Worm (Caenorhabditis elegans): ENCODE results near the gene cwp-5.
A peak's percentile ranks its signal among the peaks of the same experiment; 100 is the strongest.

Gene cwp-5

ce11 chrX:13190912-13191311 lies 1.2 kb upstream of the cwp-5 start, which contains the start of gene gpa-6:
Gene gpa-6, plus strand, starts transcription at chrX:13191212.
- TF ChIP-seq lin-39 (tag; optimal IDR thresholded peaks at IDR 0.05), result no peak
- TF ChIP-seq elt-2 (tag; optimal IDR thresholded peaks at IDR 0.05), result no peak
- no peak for TF ChIP-seq mml-1 (tag; optimal IDR thresholded peaks at IDR 0.05)
- TF ChIP-seq ztf-4 (tag; optimal IDR thresholded peaks at IDR 0.05), result no peak
- no peak for TF ChIP-seq nhr-25 (tag; optimal IDR thresholded peaks at IDR 0.05)
- TF ChIP-seq nhr-76 (tag; optimal IDR thresholded peaks at IDR 0.05), result no peak
- TF ChIP-seq nhr-12 (tag; optimal IDR thresholded peaks at IDR 0.05), result no peak

DNA sequence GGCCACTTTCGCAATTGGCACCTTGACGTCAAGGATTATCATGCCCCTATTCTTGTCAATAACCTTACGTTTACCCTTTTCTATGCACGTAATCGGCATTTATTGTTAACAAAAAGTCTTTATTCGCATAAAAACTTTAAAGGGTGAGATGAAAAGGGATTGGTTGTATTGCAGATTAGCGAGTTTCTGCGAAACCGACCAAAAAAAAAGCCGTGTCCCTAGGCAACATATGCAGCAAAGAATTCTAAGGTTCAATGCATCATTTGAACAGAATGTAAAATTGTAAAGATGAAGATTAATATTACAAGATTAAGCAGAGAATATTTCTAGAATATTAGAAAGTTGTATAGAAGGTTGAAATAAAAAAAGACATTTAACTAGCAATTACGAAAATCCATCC lies 7.7 kb downstream of the cwp-5 start:
- TF ChIP-seq nhr-28 (tag; optimal IDR thresholded peaks at IDR 0.05) (no peak), unc-39 (tag; optimal IDR thresholded peaks at IDR 0.05) (no peak), nfya-1 (tag; optimal IDR thresholded peaks at IDR 0.05; ENCODE audit: insufficient read depth) (no peak), elt-3 (tag; optimal IDR thresholded peaks at IDR 0.05) (no peak), fos-1 (tag; optimal IDR thresholded peaks at IDR 0.05) (no peak), hmg-11 (tag; optimal IDR thresholded peaks at IDR 0.05) (no peak), nhr-76 (tag; optimal IDR thresholded peaks at IDR 0.05) (no peak), nhr-12 (tag; optimal IDR thresholded peaks at IDR 0.05) (no peak), egl-27 (tag; optimal IDR thresholded peaks at IDR 0.05) (no peak), sea-2 (GFP tag; optimal IDR thresholded peaks at IDR 0.05) (no peak), ceh-82 (tag; optimal IDR thresholded peaks at IDR 0.05) (no peak), aly-2 (tag; optimal IDR thresholded peaks at IDR 0.05) (no peak), lin-15B (tag; optimal IDR thresholded peaks at IDR 0.05) (no peak), egl-5 (tag; optimal IDR thresholded peaks at IDR 0.05) (no peak)

DNA sequence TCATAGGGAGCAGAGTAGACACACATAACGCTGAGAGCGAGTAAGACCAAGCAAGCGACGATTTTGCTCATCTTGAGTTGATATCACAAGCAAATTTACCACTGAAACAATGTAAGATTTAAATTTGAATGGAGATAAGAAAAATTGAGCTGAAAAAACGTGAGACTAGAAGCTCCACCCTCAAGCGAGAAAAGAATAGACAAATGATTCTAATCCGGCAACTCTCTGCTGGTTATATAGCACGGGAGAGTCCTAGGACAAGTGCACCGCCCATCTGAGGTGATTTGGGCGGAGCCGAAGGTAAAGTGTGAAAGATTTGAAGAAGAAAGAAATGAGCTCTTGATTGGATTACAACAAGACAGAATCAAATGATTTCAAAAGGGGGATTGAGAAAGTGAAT lies 11.4 kb downstream of the cwp-5 start, which contains the start of gene nlp-3:
Gene nlp-3, minus strand, starts transcription at position 101 of the 400 bp plus-strand sequence.
- TF ChIP-seq egl-27 (tag; optimal IDR thresholded peaks at IDR 0.05), result no peak
- TF ChIP-seq nhr-67 (tag; optimal IDR thresholded peaks at IDR 0.05), result no peak
- no peak for TF ChIP-seq ZK546.5 (tag; optimal IDR thresholded peaks at IDR 0.05)
- no peak for TF ChIP-seq lsy-12 (tag; optimal IDR thresholded peaks at IDR 0.05)
- no peak for TF ChIP-seq unc-62 (GFP tag; optimal IDR thresholded peaks at IDR 0.05)
- TF ChIP-seq nhr-11 (tag; optimal IDR thresholded peaks at IDR 0.05), result no peak
- TF ChIP-seq unc-39 (tag; optimal IDR thresholded peaks at IDR 0.05), result no peak
- no peak for TF ChIP-seq elt-2 (tag; optimal IDR thresholded peaks at IDR 0.05)
- TF ChIP-seq ama-1 (optimal IDR thresholded peaks at IDR 0.05), result no peak
- TF ChIP-seq ceh-28 (tag; optimal IDR thresholded peaks at IDR 0.05), result no peak
- no peak for TF ChIP-seq elt-3 (tag; optimal IDR thresholded peaks at IDR 0.05)
- no peak for TF ChIP-seq snpc-4 (tag; optimal IDR thresholded peaks at IDR 0.05)
- TF ChIP-seq aly-2 (tag; optimal IDR thresholded peaks at IDR 0.05), result no peak
- no peak for TF ChIP-seq nhr-76 (tag; optimal IDR thresholded peaks at IDR 0.05)
- no peak for TF ChIP-seq jun-1 (tag; optimal IDR thresholded peaks at IDR 0.05)

DNA sequence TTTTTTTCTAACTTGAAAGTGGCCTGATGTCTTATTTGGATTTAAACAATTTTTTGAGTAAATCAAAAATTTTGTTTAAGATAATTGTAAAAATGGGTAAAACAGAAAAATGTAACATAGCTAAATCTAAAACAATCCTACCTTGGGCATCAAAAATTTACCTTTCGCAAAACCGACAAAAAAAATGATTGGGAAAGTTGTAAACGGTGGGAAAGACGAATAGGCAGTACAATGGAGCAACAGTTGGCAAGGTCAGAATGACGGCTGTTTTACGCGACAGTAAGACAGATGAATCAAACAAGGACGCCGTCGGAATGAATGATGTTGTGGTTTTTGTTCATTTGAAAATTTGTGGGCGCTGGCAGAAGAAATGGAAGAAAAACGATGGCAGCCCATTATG lies 15.3 kb downstream of the cwp-5 start:
- no peak for TF ChIP-seq nhr-77 (tag; optimal IDR thresholded peaks at IDR 0.05)

- no peak for TF ChIP-seq nhr-23 (tag; optimal IDR thresholded peaks at IDR 0.05)
- TF ChIP-seq aly-2 (tag; optimal IDR thresholded peaks at IDR 0.05), result no peak
- TF ChIP-seq hmg-11 (tag; optimal IDR thresholded peaks at IDR 0.05), result peak; percentile 64
- TF ChIP-seq nfya-1 (tag; optimal IDR thresholded peaks at IDR 0.05; ENCODE audit: insufficient read depth), result peak; percentile 50
- TF ChIP-seq lsy-12 (tag; optimal IDR thresholded peaks at IDR 0.05), result peak; percentile 3
- peak; percentile 5 for TF ChIP-seq lin-39 (tag; optimal IDR thresholded peaks at IDR 0.05)
- no peak for TF ChIP-seq skn-1 (tag; optimal IDR thresholded peaks at IDR 0.05)
- TF ChIP-seq mdl-1 (tag; optimal IDR thresholded peaks at IDR 0.05), result no peak
- peak; percentile 24 for TF ChIP-seq lin-15B (tag; optimal IDR thresholded peaks at IDR 0.05)
- TF ChIP-seq fkh-10 (GFP tag; optimal IDR thresholded peaks at IDR 0.05), result peak; percentile 5
- no peak for TF ChIP-seq sea-2 (GFP tag; optimal IDR thresholded peaks at IDR 0.05)
- no peak for TF ChIP-seq zag-1 (tag; optimal IDR thresholded peaks at IDR 0.05)
Observed at ce11 chrX:13171206-13171605, 18.6 kb downstream of the cwp-5 start.

DNA sequence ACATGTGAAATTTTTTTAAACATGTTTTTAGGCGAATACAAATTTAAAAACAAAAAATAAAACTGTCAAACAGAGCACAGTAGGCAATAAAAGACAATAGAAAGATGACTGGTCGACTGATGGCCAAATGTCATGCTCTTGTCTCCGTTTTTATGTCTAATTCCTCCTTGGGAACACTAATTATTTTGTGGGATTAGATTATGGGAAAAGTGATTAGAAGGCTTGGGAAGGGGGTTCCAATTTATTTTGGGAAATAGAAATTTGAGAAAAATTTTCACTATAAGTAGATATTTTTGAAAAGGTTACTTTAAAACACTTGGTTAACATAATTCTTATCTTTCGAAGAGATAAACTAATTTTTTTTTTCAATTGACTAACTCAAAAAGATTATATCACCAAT lies 19.0 kb downstream of the cwp-5 start:
- no peak for TF ChIP-seq nhr-11 (tag; optimal IDR thresholded peaks at IDR 0.05)
- TF ChIP-seq skn-1 (tag; optimal IDR thresholded peaks at IDR 0.05), result no peak
- TF ChIP-seq hmg-11 (tag; optimal IDR thresholded peaks at IDR 0.05), result no peak
- no peak for TF ChIP-seq nhr-67 (tag; optimal IDR thresholded peaks at IDR 0.05)
- TF ChIP-seq nhr-28 (tag; optimal IDR thresholded peaks at IDR 0.05), result no peak
- no peak for TF ChIP-seq ama-1 (optimal IDR thresholded peaks at IDR 0.05)
- no peak for TF ChIP-seq aly-2 (tag; optimal IDR thresholded peaks at IDR 0.05)
- no peak for TF ChIP-seq pqm-1 (tag; optimal IDR thresholded peaks at IDR 0.05)
- no peak for TF ChIP-seq eor-1 (tag; optimal IDR thresholded peaks at IDR 0.05)
- no peak for TF ChIP-seq nhr-25 (tag; optimal IDR thresholded peaks at IDR 0.05)
- TF ChIP-seq mml-1 (tag; optimal IDR thresholded peaks at IDR 0.05), result no peak
- no peak for TF ChIP-seq unc-39 (tag; optimal IDR thresholded peaks at IDR 0.05)
- TF ChIP-seq pha-4 (tag; optimal IDR thresholded peaks at IDR 0.05), result no peak
- TF ChIP-seq ztf-11 (tag; optimal IDR thresholded peaks at IDR 0.05), result no peak
- TF ChIP-seq ceh-28 (tag; optimal IDR thresholded peaks at IDR 0.05), result no peak
- TF ChIP-seq mdl-1 (tag; optimal IDR thresholded peaks at IDR 0.05), result no peak
- no peak for TF ChIP-seq sea-2 (GFP tag; optimal IDR thresholded peaks at IDR 0.05)
- TF ChIP-seq ceh-82 (tag; optimal IDR thresholded peaks at IDR 0.05), result no peak
- no peak for TF ChIP-seq lsy-12 (tag; optimal IDR thresholded peaks at IDR 0.05)
- no peak for TF ChIP-seq lin-15B (tag; optimal IDR thresholded peaks at IDR 0.05)
